Fruit fly (Drosophila melanogaster): ENCODE measurements around the gene NTPase.

The NTPase gene

dm6 chr2L:2855773-2856615 is 29.7 kb downstream of the NTPase start, which contains the start of the genes CG3104 and RpS21 (continued):
- TF ChIP-seq gfzf (GFP tag; optimal IDR thresholded peaks at IDR 0.05) (peak; percentile 77), CG6765 (GFP tag; optimal IDR thresholded peaks at IDR 0.05) (peak; percentile 92), Spps (tag; optimal IDR thresholded peaks at IDR 0.05) (peak; percentile 48), da (GFP tag; optimal IDR thresholded peaks at IDR 0.05) (peak; percentile 84), ab (GFP tag; optimal IDR thresholded peaks at IDR 0.05) (peak; percentile 71), Dip3 (GFP tag; optimal IDR thresholded peaks at IDR 0.05) (peak; percentile 82), CG18599 (GFP tag; optimal IDR thresholded peaks at IDR 0.05) (peak; percentile 88), nom (GFP tag; optimal IDR thresholded peaks at IDR 0.05) (peak; percentile 83), CG1603 (tag; optimal IDR thresholded peaks at IDR 0.05) (peak; percentile 75), CG2199 (GFP tag; IDR thresholded peaks at IDR 0.05) (peak; percentile 79; the same call in 1 of the 3 replicates), CG8290 (GFP tag; optimal IDR thresholded peaks at IDR 0.05) (peak; percentile 86), CG8290 (tag; optimal IDR thresholded peaks at IDR 0.05) (peak; percentile 85 to 92), CG17359 (tag; optimal IDR thresholded peaks at IDR 0.05) (peak; percentile 76), CG12769 (tag; optimal IDR thresholded peaks at IDR 0.05) (peak; percentile 38), HLHmδ (GFP tag; optimal IDR thresholded peaks at IDR 0.05) (peak; percentile 97), CG13624 (GFP tag; optimal IDR thresholded peaks at IDR 0.05) (peak; percentile 86), CG2875 (GFP tag; optimal IDR thresholded peaks at IDR 0.05) (peak; percentile 77), B-H1 (GFP tag; IDR thresholded peaks at IDR 0.05) (peak; percentile 76), CHES-1-like (GFP tag; optimal IDR thresholded peaks at IDR 0.05) (peak; percentile 80), CoRest (tag; optimal IDR thresholded peaks at IDR 0.05) (peak; percentile 84), Max (GFP tag; optimal IDR thresholded peaks at IDR 0.05) (peak; percentile 89), CG7928 (GFP tag; optimal IDR thresholded peaks at IDR 0.05) (peak; percentile 68), Pdp1 (GFP tag; optimal IDR thresholded peaks at IDR 0.05) (peak; percentile 70 to 71), scrt (GFP tag; optimal IDR thresholded peaks at IDR 0.05) (peak; percentile 83), Jarid2 (GFP tag; optimal IDR thresholded peaks at IDR 0.05) (peak; percentile 74), CG30431 (GFP tag; optimal IDR thresholded peaks at IDR 0.05) (peak; percentile 85), E2f2 (GFP tag; IDR thresholded peaks at IDR 0.05) (peak; percentile 88), CG17568 (GFP tag; optimal IDR thresholded peaks at IDR 0.05) (peak; percentile 75), disco-r (GFP tag; optimal IDR thresholded peaks at IDR 0.05) (peak; percentile 56), Dfd (GFP tag; optimal IDR thresholded peaks at IDR 0.05) (no peak), CG16779 (GFP tag; IDR thresholded peaks at IDR 0.05) (peak; percentile 94), BEAF-32 (GFP tag; optimal IDR thresholded peaks at IDR 0.05) (peak; percentile 56), CG14441 (GFP tag; IDR thresholded peaks at IDR 0.05) (peak; percentile 88), Stat92E (GFP tag; optimal IDR thresholded peaks at IDR 0.05) (peak in 1 of 3 experiments; percentile 72), Ptx1 (GFP tag; IDR thresholded peaks at IDR 0.05) (peak; percentile 87), CG8281 (tag; optimal IDR thresholded peaks at IDR 0.05) (peak; percentile 57), CG1832 (GFP tag; optimal IDR thresholded peaks at IDR 0.05) (no peak), Fer1 (GFP tag; optimal IDR thresholded peaks at IDR 0.05) (peak; percentile 85), Lim3 (GFP tag; IDR thresholded peaks at IDR 0.05) (0 out of 2 replicates have a peak, but pooled peaks have one; percentile 33), CG10543 (GFP tag; optimal IDR thresholded peaks at IDR 0.05) (peak; percentile 95), CG12659 (GFP tag; optimal IDR thresholded peaks at IDR 0.05) (peak; percentile 96), CrebB (tag; optimal IDR thresholded peaks at IDR 0.05) (peak; percentile 76), crol (GFP tag; IDR thresholded peaks at IDR 0.05) (peak; percentile 48), slp2 (GFP tag; optimal IDR thresholded peaks at IDR 0.05) (peak; percentile 77), CG17186 (GFP tag; optimal IDR thresholded peaks at IDR 0.05) (peak; percentile 81), prd (optimal IDR thresholded peaks at IDR 0.05) (no peak), prd (GFP tag; IDR thresholded peaks at IDR 0.05) (peak; percentile 82)

Data from whole organism, embryonic.